Worm (Caenorhabditis elegans) whole organism, L1 larva: ENCODE results near the gene sup-36.

Experiments used
- ceh-82 ChIP-seq, 3 experiments: fragments of 150-350 bp in 1 of 3; sonication (generic microtip) in 2 of 3; optimal IDR thresholded peaks; 2 replicates each; lab custom pipeline; 2014 to 2017; ENCODE audit warnings: missing biosample characterization in 3 of 3, missing genetic modification characterization in 3 of 3
- egl-13 ChIP-seq: sonication (generic microtip); optimal IDR thresholded peaks from 2 replicates; lab custom pipeline; 2016; ENCODE audit warnings: missing genotype, missing genetic modification reagents, missing genetic modification characterization, missing compliant biosample characterization
- egl-27 ChIP-seq, 2 experiments: fragments of 150-350 bp in 1 of 2; sonication (generic microtip); optimal IDR thresholded peaks; 3 replicates each; lab custom pipeline; 2017 to 2018; ENCODE audit warnings: missing biosample characterization in 2 of 2, missing genetic modification characterization in 2 of 2, missing genetic modification reagents in 2 of 2
- fos-1 ChIP-seq: fragments of 150-350 bp; optimal IDR thresholded peaks from 2 replicates; lab custom pipeline; 2014; ENCODE audit warnings: missing biosample characterization, missing genetic modification characterization
- lsy-2 ChIP-seq, 2 experiments: fragments of 150-350 bp; optimal IDR thresholded peaks; 2 replicates each; lab custom pipeline; 2014; ENCODE audit warnings: missing biosample characterization in 2 of 2, missing genetic modification characterization in 2 of 2
- mef-2 ChIP-seq: fragments of 150-350 bp; optimal IDR thresholded peaks from 2 replicates; lab custom pipeline; 2014; ENCODE audit warnings: missing biosample characterization, missing genetic modification characterization
- nhr-237 ChIP-seq: fragments of 150-350 bp; optimal IDR thresholded peaks from 2 replicates; lab custom pipeline; 2014; ENCODE audit warnings: missing biosample characterization, missing genetic modification characterization
- nhr-28 ChIP-seq: fragments of 150-350 bp; optimal IDR thresholded peaks from 2 replicates; lab custom pipeline; 2014; ENCODE audit warnings: missing biosample characterization, missing genetic modification characterization
- pqm-1 ChIP-seq: sonication (generic microtip); optimal IDR thresholded peaks from 3 replicates; lab custom pipeline; 2017; ENCODE audit warnings: missing biosample characterization, missing genetic modification characterization
- skn-1 ChIP-seq: fragments of 150-350 bp; optimal IDR thresholded peaks from 2 replicates; lab custom pipeline; 2014; ENCODE audit warnings: missing biosample characterization, missing genetic modification characterization
- tbx-2 ChIP-seq: sonication (generic microtip); optimal IDR thresholded peaks from 2 replicates; lab custom pipeline; 2016; ENCODE audit warnings: missing genetic modification characterization, missing compliant biosample characterization
- zag-1 ChIP-seq: fragments of 150-350 bp; optimal IDR thresholded peaks from 2 replicates; lab custom pipeline; 2014; ENCODE audit warnings: missing biosample characterization, missing genetic modification characterization

DNA sequence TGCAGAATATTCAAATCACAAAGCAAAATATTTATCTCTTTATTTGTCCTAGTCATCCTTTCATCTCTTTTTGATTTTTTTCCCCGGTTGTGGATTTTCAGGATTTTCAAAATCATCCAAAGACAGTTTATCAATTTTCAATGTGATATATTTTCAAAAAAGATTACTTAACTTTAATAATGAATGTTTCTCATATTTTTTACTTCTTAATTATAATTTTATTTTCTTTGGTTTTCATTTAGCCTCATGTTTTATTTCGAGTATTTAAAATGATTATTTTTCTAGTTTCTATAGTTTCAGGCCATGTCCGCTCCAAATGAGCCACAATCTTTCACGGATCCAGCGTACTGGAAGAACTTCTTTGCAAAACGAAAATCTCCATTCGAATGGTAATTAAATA, 33.3 kb downstream of the sup-36 start, which contains the start of gene metl-13:
- no peak for TF ChIP-seq egl-13
- no peak for TF ChIP-seq tbx-2 (tag; lab: Kevin White, UChicago)
- no peak for TF ChIP-seq nhr-28 (tag; lab: Kevin White, UChicago)
- TF ChIP-seq egl-27 (tag; optimal IDR thresholded peaks at IDR 0.05; lab: Kevin White, UChicago) = no peak
- TF ChIP-seq ceh-82 (tag; optimal IDR thresholded peaks at IDR 0.05; lab: Kevin White, UChicago) = no peak
- TF ChIP-seq pqm-1 (tag; lab: Kevin White, UChicago) = no peak
- no peak for TF ChIP-seq mef-2 (tag; lab: Kevin White, UChicago)
- TF ChIP-seq fos-1 (tag; lab: Kevin White, UChicago) = no peak
- TF ChIP-seq nhr-237 = no peak
- TF ChIP-seq lsy-2 (tag; optimal IDR thresholded peaks at IDR 0.05; lab: Kevin White, UChicago) = no peak
- TF ChIP-seq skn-1 (tag; lab: Kevin White, UChicago) = no peak
- TF ChIP-seq zag-1 (tag; lab: Kevin White, UChicago) = no peak
